Worm (Caenorhabditis elegans): ENCODE data around the gene fip-7.
"Not testable (repeated sequence)": the region's sequence is repeated elsewhere in the genome, so short reads cannot be mapped to it uniquely, and the experiment has no call there.

The fip-7 gene

DNA sequence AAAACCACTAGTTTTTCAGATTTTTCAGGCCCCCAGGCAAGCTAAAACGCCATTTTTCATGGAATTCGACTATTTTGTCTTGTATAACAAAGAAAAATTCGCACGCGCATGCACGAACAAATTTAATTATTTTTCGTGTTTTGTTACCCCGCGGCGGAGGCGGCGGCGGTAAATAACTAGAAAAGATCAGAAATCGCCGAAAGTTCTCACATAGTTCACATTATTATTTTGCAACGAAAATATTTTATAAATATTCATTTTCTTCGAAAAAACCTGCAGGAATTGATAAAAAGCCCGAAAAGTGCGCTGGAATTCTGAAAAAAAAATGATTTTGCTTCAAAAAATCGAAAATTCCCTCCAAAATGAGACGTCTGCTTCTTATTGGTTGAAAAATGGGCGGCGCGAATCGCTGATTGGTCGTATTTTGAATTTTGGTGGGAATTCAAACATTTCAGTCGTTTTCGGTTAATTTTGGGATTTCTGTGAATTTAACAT lies 31.5 kb downstream of the fip-7 start:
- TF ChIP-seq nhr-77 (tag; optimal IDR thresholded peaks at IDR 0.05) (no peak), R02D3.7 (tag; optimal IDR thresholded peaks at IDR 0.05) (no peak), nfya-1 (tag; optimal IDR thresholded peaks at IDR 0.05; ENCODE audit: insufficient read depth) (peak; percentile 77), mml-1 (tag; optimal IDR thresholded peaks at IDR 0.05) (no peak), elt-2 (tag; optimal IDR thresholded peaks at IDR 0.05) (no peak), ama-1 (optimal IDR thresholded peaks at IDR 0.05) (peak; percentile 33), fkh-10 (GFP tag; optimal IDR thresholded peaks at IDR 0.05) (peak; percentile 64), eor-1 (tag; optimal IDR thresholded peaks at IDR 0.05) (no peak), egl-5 (tag; optimal IDR thresholded peaks at IDR 0.05) (no peak), nhr-25 (tag; optimal IDR thresholded peaks at IDR 0.05) (no peak)

ce11 chrIV:16658731-16659130 lies 32.7 kb downstream of the fip-7 start:
- peak; percentile 73 for TF ChIP-seq nhr-11 (tag; optimal IDR thresholded peaks at IDR 0.05)
- peak; percentile 64 for TF ChIP-seq pha-4 (tag; optimal IDR thresholded peaks at IDR 0.05)
- peak; percentile 36 for TF ChIP-seq nfya-1 (tag; optimal IDR thresholded peaks at IDR 0.05; ENCODE audit: insufficient read depth)
- no peak for TF ChIP-seq nhr-77 (tag; optimal IDR thresholded peaks at IDR 0.05)
- no peak for TF ChIP-seq pqm-1 (tag; optimal IDR thresholded peaks at IDR 0.05)

DNA sequence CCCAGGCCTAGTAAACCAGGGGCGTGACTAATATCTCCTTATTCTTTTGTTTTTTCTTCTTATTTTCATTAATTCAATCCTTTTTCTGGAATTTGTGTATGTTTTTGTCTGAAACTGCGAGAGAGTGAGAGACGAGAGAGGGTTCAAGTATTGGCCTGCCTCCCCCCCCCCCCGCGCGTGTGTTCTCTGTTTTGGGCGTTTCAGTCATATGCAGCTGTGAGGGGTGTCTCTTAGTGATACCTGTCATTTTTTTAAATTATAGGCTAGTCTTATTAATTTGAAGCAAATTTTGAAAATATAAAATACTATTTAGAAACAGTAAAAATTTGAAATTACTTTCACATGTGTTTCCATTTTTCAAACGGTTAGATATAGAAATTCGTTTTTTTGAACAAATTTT lies 33.5 kb downstream of the fip-7 start:
- TF ChIP-seq pha-4 (tag; optimal IDR thresholded peaks at IDR 0.05), result peak; percentile 4
- TF ChIP-seq eor-1 (tag; optimal IDR thresholded peaks at IDR 0.05), result no peak

DNA sequence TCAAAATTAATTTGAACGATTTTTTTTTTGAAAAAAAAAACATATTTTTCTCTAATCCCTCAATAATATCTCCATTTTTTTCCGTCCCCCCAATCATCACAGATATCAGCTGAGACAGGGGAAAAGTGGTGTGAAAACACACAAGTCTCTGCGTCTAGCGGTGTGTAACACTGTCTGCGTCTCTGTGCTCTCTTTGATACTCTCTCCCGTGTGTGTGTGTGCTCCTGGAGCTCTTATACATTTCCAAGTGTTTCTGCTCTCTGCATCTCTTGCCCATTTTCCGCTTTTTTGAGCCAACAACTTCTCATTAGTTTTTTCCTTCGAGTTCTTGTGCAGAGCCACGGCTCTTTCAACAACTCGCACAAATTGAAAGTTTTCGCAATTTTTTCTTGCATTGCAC lies 37.6 kb downstream of the fip-7 start:
- TF ChIP-seq snpc-4 (tag; optimal IDR thresholded peaks at IDR 0.05) (peak; percentile 1), elt-3 (tag; optimal IDR thresholded peaks at IDR 0.05) (no peak), pqm-1 (tag; optimal IDR thresholded peaks at IDR 0.05) (peak; percentile 47), hmg-11 (tag; optimal IDR thresholded peaks at IDR 0.05) (peak; percentile 60), egl-27 (tag; optimal IDR thresholded peaks at IDR 0.05) (no peak), elt-2 (tag; optimal IDR thresholded peaks at IDR 0.05) (peak; percentile 26), egl-5 (tag; optimal IDR thresholded peaks at IDR 0.05) (no peak), lin-39 (tag; optimal IDR thresholded peaks at IDR 0.05) (peak; percentile 83), nhr-76 (tag; optimal IDR thresholded peaks at IDR 0.05) (no peak), ama-1 (optimal IDR thresholded peaks at IDR 0.05) (peak; percentile 32), elt-1 (tag; optimal IDR thresholded peaks at IDR 0.05) (no peak), lin-15B (tag; optimal IDR thresholded peaks at IDR 0.05) (peak; percentile 46), ztf-11 (tag; optimal IDR thresholded peaks at IDR 0.05) (no peak), daf-12 (tag; optimal IDR thresholded peaks at IDR 0.05) (no peak), nhr-67 (tag; optimal IDR thresholded peaks at IDR 0.05) (no peak), fkh-2 (tag; optimal IDR thresholded peaks at IDR 0.05) (no peak), jun-1 (tag; optimal IDR thresholded peaks at IDR 0.05) (no peak), ceh-28 (tag; optimal IDR thresholded peaks at IDR 0.05) (no peak), tbx-2 (tag; optimal IDR thresholded peaks at IDR 0.05) (no peak), nfya-1 (tag; optimal IDR thresholded peaks at IDR 0.05; ENCODE audit: insufficient read depth) (peak; percentile 79), nhr-43 (tag; optimal IDR thresholded peaks at IDR 0.05; ENCODE audit: poor library complexity, severe bottlenecking) (no peak), pha-4 (tag; optimal IDR thresholded peaks at IDR 0.05) (peak; percentile 65)

DNA sequence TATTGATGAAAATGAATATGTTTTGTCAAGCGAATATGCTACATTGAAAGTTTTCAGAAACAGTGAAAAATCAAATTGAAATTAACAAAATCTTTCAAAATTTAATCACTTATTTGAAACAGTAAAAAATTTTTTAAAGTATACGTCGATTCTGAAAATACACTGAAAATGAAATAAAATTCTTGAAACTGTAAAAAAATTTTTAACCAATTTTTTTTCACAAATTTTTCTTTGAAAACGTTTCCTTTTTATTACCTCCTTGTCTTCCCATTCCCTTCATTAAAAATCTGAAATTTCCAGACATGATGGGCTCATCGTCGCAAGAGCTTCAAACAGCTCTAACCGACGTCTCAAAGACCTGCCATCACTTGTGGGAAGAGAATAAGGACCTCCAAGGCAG lies 38.0 kb downstream of the fip-7 start, which contains the start of gene sta-1:
TSS of gene sta-1 (plus strand) at position 301 of the 400 bp plus-strand sequence.
- TF ChIP-seq pqm-1 (tag; optimal IDR thresholded peaks at IDR 0.05); lin-15B (tag; optimal IDR thresholded peaks at IDR 0.05); fkh-10 (GFP tag; optimal IDR thresholded peaks at IDR 0.05): not testable (repeated sequence)

Data from whole organism, L3 larva.